Fruit fly (Drosophila melanogaster) whole organism: ENCODE measurements around the gene CG31678.

ENCODE experiments used
- CG8478 ChIP-seq: fragments of >200 bp; optimal IDR thresholded peaks from 2 replicates; lab custom pipeline; 2018; ENCODE audit warnings: inconsistent platforms
- EcR ChIP-seq, 2 experiments: fragments of >200 bp; optimal IDR thresholded peaks; 2 replicates each; lab custom pipeline; 2017; ENCODE audit warnings: missing biosample characterization in 2 of 2, missing genetic modification characterization in 2 of 2, missing genetic modification reagents in 2 of 2
- usp ChIP-seq: fragments of >200 bp; optimal IDR thresholded peaks from 2 replicates; lab custom pipeline; 2017; ENCODE audit warnings: missing biosample characterization, missing genetic modification characterization, mixed read lengths

dm6 chr2L:20661071-20661470 lies 14.7 kb downstream of the CG31678 start:
- TF ChIP-seq CG8478 (lab: Kevin White, UChicago) (no peak), usp (GFP tag; lab: Kevin White, UChicago) (no peak), EcR (GFP tag; optimal IDR thresholded peaks at IDR 0.05; lab: Kevin White, UChicago) (no peak)
